Worm (Caenorhabditis elegans) whole organism, late embryonic: ENCODE measurements around the gene H14E04.2.

Experiments used
- K09A11.1 ChIP-seq: sonication (generic microtip); optimal IDR thresholded peaks from 2 replicates; lab custom pipeline; 2017; ENCODE audit warnings: antibody characterized with exemption, mild to moderate bottlenecking, missing genetic modification characterization, missing compliant biosample characterization; ENCODE audit not compliant: insufficient read depth
- Y22D7AL.16 ChIP-seq: sonication (generic microtip); optimal IDR thresholded peaks from 2 replicates; lab custom pipeline; 2016; ENCODE audit warnings: missing genetic modification characterization, missing compliant biosample characterization
- ahr-1 ChIP-seq: sonication (generic microtip); optimal IDR thresholded peaks from 2 replicates; lab custom pipeline; 2016; ENCODE audit warnings: missing genetic modification characterization, missing compliant biosample characterization
- ama-1 ChIP-seq: fragments of 150-350 bp; optimal IDR thresholded peaks from 2 replicates; lab custom pipeline; 2014
- ceh-14 ChIP-seq: sonication (generic microtip); optimal IDR thresholded peaks from 2 replicates; lab custom pipeline; 2016; ENCODE audit warnings: missing genotype, missing genetic modification characterization, missing compliant biosample characterization
- ceh-31 ChIP-seq: sonication (generic microtip); optimal IDR thresholded peaks from 2 replicates; lab custom pipeline; 2016; ENCODE audit warnings: missing genetic modification characterization, missing compliant biosample characterization
- ceh-34 ChIP-seq: sonication (generic microtip); optimal IDR thresholded peaks from 2 replicates; lab custom pipeline; 2016; ENCODE audit warnings: mild to moderate bottlenecking, missing genetic modification characterization, missing compliant biosample characterization
- ceh-48 ChIP-seq: sonication (generic microtip); optimal IDR thresholded peaks from 2 replicates; lab custom pipeline; 2016; ENCODE audit warnings: missing genetic modification characterization, inconsistent platforms, missing compliant biosample characterization
- dmd-4 ChIP-seq: sonication (generic microtip); optimal IDR thresholded peaks from 2 replicates; lab custom pipeline; 2016; ENCODE audit warnings: borderline replicate concordance, missing genetic modification characterization, missing compliant biosample characterization
- dve-1 ChIP-seq: sonication (generic microtip); optimal IDR thresholded peaks from 2 replicates; lab custom pipeline; 2017; ENCODE audit warnings: antibody characterized with exemption, mild to moderate bottlenecking, missing genetic modification characterization, missing compliant biosample characterization
- elt-4 ChIP-seq: sonication (generic microtip); optimal IDR thresholded peaks from 2 replicates; lab custom pipeline; 2016; ENCODE audit warnings: missing genetic modification characterization, missing compliant biosample characterization
- fax-1 ChIP-seq: sonication (generic microtip); optimal IDR thresholded peaks from 2 replicates; lab custom pipeline; 2016; ENCODE audit warnings: missing genotype, missing genetic modification characterization, missing compliant biosample characterization
- fkh-6 ChIP-seq: sonication (generic microtip); optimal IDR thresholded peaks from 2 replicates; lab custom pipeline; 2016; ENCODE audit warnings: missing genetic modification characterization, missing compliant biosample characterization
- hlh-13 ChIP-seq: fragments of 200-800 bp; sonication (Bioruptor generic); optimal IDR thresholded peaks from 2 replicates; lab custom pipeline; 2018; ENCODE audit warnings: mild to moderate bottlenecking, missing genetic modification characterization, missing compliant biosample characterization
- hlh-30 ChIP-seq: sonication (generic microtip); optimal IDR thresholded peaks from 2 replicates; lab custom pipeline; 2017; ENCODE audit warnings: antibody characterized with exemption, missing genetic modification characterization, missing compliant biosample characterization; ENCODE audit not compliant: insufficient read depth
- hlh-8 ChIP-seq: sonication (generic microtip); optimal IDR thresholded peaks from 2 replicates; lab custom pipeline; 2016; ENCODE audit warnings: missing genotype, missing genetic modification characterization, missing compliant biosample characterization
- lim-6 ChIP-seq: sonication (generic microtip); optimal IDR thresholded peaks from 2 replicates; lab custom pipeline; 2016; ENCODE audit warnings: missing genetic modification characterization, missing compliant biosample characterization
- nfya-1 ChIP-seq: sonication (generic microtip); optimal IDR thresholded peaks from 2 replicates; lab custom pipeline; 2017; ENCODE audit warnings: missing genetic modification characterization, mild to moderate bottlenecking, missing compliant biosample characterization, antibody characterized with exemption, moderate library complexity
- nhr-11 ChIP-seq: fragments of 150-350 bp; optimal IDR thresholded peaks from 2 replicates; lab custom pipeline; 2014; ENCODE audit warnings: missing biosample characterization, missing genetic modification characterization
- npax-4 ChIP-seq: sonication (generic microtip); optimal IDR thresholded peaks from 2 replicates; lab custom pipeline; 2016; ENCODE audit warnings: missing genetic modification characterization, missing compliant biosample characterization
- odd-2 ChIP-seq: sonication (generic microtip); optimal IDR thresholded peaks from 2 replicates; lab custom pipeline; 2017; ENCODE audit warnings: antibody characterized with exemption, mild to moderate bottlenecking, missing genetic modification characterization, missing compliant biosample characterization
- pha-2 ChIP-seq: sonication (generic microtip); optimal IDR thresholded peaks from 2 replicates; lab custom pipeline; 2017; ENCODE audit warnings: mild to moderate bottlenecking, missing genetic modification characterization, missing compliant biosample characterization
- rnt-1 ChIP-seq: sonication (generic microtip); optimal IDR thresholded peaks from 2 replicates; lab custom pipeline; 2016; ENCODE audit warnings: missing genetic modification characterization, missing compliant biosample characterization
- sox-2 ChIP-seq: fragments of 200-800 bp; sonication (Bioruptor generic); IDR thresholded peaks from 2 replicates; pipeline ENCODE4 v1.3.6; 2022; ENCODE audit warnings: missing genetic modification reagents, missing genetic modification characterization, missing compliant biosample characterization
- tbx-2 ChIP-seq: sonication (generic microtip); optimal IDR thresholded peaks from 2 replicates; lab custom pipeline; 2016; ENCODE audit warnings: missing genetic modification characterization, missing compliant biosample characterization
- ttx-3 ChIP-seq: sonication (generic microtip); optimal IDR thresholded peaks from 2 replicates; lab custom pipeline; 2016; ENCODE audit warnings: missing genetic modification reagents, missing genetic modification characterization, missing compliant biosample characterization
- unc-3 ChIP-seq, 2 experiments: fragments of 200-800 bp in 1 of 2; sonication (Bioruptor generic) in 1 of 2; sonication (generic microtip) in 1 of 2; conservative IDR thresholded peaks in 1 of 2; optimal IDR thresholded peaks in 1 of 2; 2 replicates each; pipeline versions ENCODE4 v1.3.6 to Lab custom; 2016 to 2022; ENCODE audit warnings: missing compliant biosample characterization in 2 of 2, missing genetic modification characterization in 2 of 2, missing genetic modification reagents in 1 of 2
- unc-42 ChIP-seq: sonication (generic microtip); optimal IDR thresholded peaks from 2 replicates; lab custom pipeline; 2016; ENCODE audit warnings: missing genotype, missing genetic modification characterization, missing compliant biosample characterization
- zip-5 ChIP-seq: sonication (generic microtip); optimal IDR thresholded peaks from 2 replicates; lab custom pipeline; 2016; ENCODE audit warnings: missing genetic modification characterization, missing compliant biosample characterization

The H14E04.2 gene

ce11 chrIII:2371864-2372263 is 4.1 kb upstream of the H14E04.2 start, which contains the start of gene H04J21.1:
Gene H04J21.1, minus strand, starts transcription at chrIII:2371964.
- TF ChIP-seq ama-1, result no peak
- no peak for TF ChIP-seq zip-5 (tag; lab: Kevin White, UChicago)
- TF ChIP-seq nhr-11, result no peak

DNA sequence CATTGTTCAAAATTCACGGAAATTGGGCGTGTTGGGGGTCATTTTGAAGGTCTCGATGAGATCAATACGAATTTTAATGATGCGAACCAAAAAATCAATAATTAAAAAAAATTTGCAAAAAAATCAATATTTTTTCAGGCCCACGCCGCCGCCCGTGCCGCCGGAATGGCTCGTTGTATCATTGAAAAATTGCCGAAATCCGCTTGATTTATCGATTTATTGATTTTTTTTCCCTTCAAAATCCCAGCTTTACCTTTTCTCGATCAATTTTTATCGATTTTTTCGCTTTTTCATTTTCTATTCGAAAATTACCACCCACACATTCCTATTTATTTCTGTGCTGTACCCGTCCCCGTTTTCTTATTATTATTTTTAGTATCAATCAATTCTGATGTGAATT is 8.4 kb downstream of the H14E04.2 start:
- TF ChIP-seq ceh-48 (tag; lab: Kevin White, UChicago) (peak; percentile 42), pha-2 (tag; lab: Kevin White, UChicago) (no peak), K09A11.1 (tag; lab: Kevin White, UChicago) (no peak)
- TF ChIP-seq, all 69 proteins: peak for 1

DNA sequence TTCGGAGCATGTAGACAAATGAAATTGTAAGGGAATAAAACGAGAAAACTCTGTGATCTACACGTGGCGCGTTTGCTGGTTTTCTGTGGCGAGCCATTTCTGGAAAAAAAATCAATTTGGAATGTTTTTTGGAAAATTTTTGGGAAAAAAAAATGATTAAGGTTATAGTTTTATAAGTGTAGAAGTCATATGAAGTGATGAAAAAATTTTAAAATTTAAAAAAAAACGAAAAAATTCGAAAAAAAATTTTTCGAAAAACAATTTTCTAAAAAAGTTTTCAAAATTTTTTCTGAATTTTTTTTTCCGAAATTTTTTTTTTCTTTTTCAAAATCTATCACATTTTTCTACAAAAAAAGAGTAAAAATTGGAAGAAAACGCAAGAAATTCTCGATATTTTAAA is 10.5 kb downstream of the H14E04.2 start, which contains the start of gene H14E04.3:
Gene H14E04.3 (minus strand): TSS at position 101 of the 400 bp plus-strand sequence.
- TF ChIP-seq npax-4 (tag; lab: Kevin White, UChicago) (no peak), Y22D7AL.16 (tag; lab: Kevin White, UChicago) (no peak), pha-2 (tag; lab: Kevin White, UChicago) (no peak), fkh-6 (tag; lab: Kevin White, UChicago) (no peak), hlh-30 (tag; lab: Kevin White, UChicago) (no peak), nfya-1 (tag; lab: Kevin White, UChicago) (no peak), lim-6 (tag; lab: Kevin White, UChicago) (no peak), hlh-8 (tag; lab: Kevin White, UChicago) (no peak), hlh-13 (GFP tag; lab: Kevin White, UChicago) (no peak), dve-1 (tag; lab: Kevin White, UChicago) (no peak), ceh-14 (tag; lab: Kevin White, UChicago) (no peak), tbx-2 (tag; lab: Kevin White, UChicago) (no peak), odd-2 (no peak), ceh-31 (tag; lab: Kevin White, UChicago) (no peak)

ce11 chrIII:2391704-2392103 is 15.7 kb downstream of the H14E04.2 start:
- TF ChIP-seq ttx-3 (tag; lab: Kevin White, UChicago), result no peak
- TF ChIP-seq unc-42, result peak; percentile 83
- TF ChIP-seq, all 69 proteins: peak for 1

DNA sequence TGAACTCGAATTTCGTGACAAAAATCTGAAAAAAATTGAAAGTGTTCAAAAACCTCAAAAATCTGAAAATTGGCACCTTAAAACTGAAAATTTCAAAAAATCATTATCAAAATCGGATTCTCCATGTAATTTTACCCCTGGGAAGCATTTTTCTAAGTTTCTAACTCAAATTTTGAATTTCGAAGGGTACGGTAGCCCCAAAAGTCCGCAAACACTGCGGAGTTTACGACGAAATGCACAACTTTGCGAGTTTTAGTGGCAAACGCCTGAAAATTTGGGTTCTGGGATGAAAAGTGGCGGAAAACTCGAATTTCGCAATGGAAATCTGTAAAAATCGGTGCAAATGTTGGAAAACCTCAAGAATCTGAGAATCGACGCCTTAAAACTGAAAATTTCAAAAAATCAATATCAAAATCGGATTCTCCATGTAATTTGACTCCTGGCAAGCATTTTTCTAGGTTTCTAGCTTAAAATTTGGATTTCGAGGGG is 17.7 kb downstream of the H14E04.2 start:
- TF ChIP-seq rnt-1, result no peak
- no peak for TF ChIP-seq K09A11.1 (tag; lab: Kevin White, UChicago)
- no peak for TF ChIP-seq ceh-34 (tag; lab: Kevin White, UChicago)
- TF ChIP-seq elt-4 (tag; lab: Kevin White, UChicago), result no peak
- no peak for TF ChIP-seq nfya-1 (tag; lab: Kevin White, UChicago)
- TF ChIP-seq unc-3 (GFP tag; conservative IDR thresholded peaks at IDR 0.05; lab: Robert Waterston, UW), result no peak
- no peak for TF ChIP-seq unc-3 (tag; optimal IDR thresholded peaks at IDR 0.05; lab: Kevin White, UChicago)
- no peak for TF ChIP-seq dmd-4 (tag; lab: Kevin White, UChicago)
- TF ChIP-seq fax-1 (tag; lab: Kevin White, UChicago), result no peak
- no peak for TF ChIP-seq sox-2
- TF ChIP-seq ahr-1 (tag; lab: Kevin White, UChicago), result no peak
- TF ChIP-seq unc-42, result no peak
- no peak for TF ChIP-seq hlh-8 (tag; lab: Kevin White, UChicago)
